Worm (Caenorhabditis elegans) whole organism, early embryonic: ENCODE results near the gene C05C8.1.

Experiments
- B0310.2 ChIP-seq: sonication (generic microtip); optimal IDR thresholded peaks from 2 replicates; lab custom pipeline; 2016; ENCODE audit warnings: mild to moderate bottlenecking, missing genetic modification characterization, missing compliant biosample characterization
- F13C5.2 ChIP-seq: sonication (generic microtip); optimal IDR thresholded peaks from 2 replicates; lab custom pipeline; 2017; ENCODE audit warnings: mild to moderate bottlenecking, missing genetic modification characterization, inconsistent platforms, missing compliant biosample characterization
- aly-1 ChIP-seq: sonication (generic microtip); optimal IDR thresholded peaks from 2 replicates; lab custom pipeline; 2016; ENCODE audit warnings: missing genetic modification characterization, missing compliant biosample characterization
- ama-1 ChIP-seq: fragments of 150-350 bp; optimal IDR thresholded peaks from 2 replicates; lab custom pipeline; 2014
- ceh-13 ChIP-seq: fragments of 200-800 bp; sonication (Bioruptor generic); optimal IDR thresholded peaks from 2 replicates; lab custom pipeline; 2018; ENCODE audit warnings: mild to moderate bottlenecking, missing genetic modification characterization, missing compliant biosample characterization
- ceh-36 ChIP-seq: sonication (generic microtip); optimal IDR thresholded peaks from 2 replicates; lab custom pipeline; 2016; ENCODE audit warnings: missing genetic modification characterization, inconsistent platforms, missing compliant biosample characterization
- ets-7 ChIP-seq: sonication (generic microtip); optimal IDR thresholded peaks from 2 replicates; lab custom pipeline; 2016; ENCODE audit warnings: missing genotype, missing genetic modification characterization, missing compliant biosample characterization
- flt-1 ChIP-seq: fragments of 200-800 bp; sonication (Bioruptor generic); IDR thresholded peaks from 2 replicates; pipeline ENCODE4 v1.3.6; 2022; ENCODE audit warnings: missing genetic modification characterization, missing compliant biosample characterization
- hmbx-1 ChIP-seq: sonication (generic microtip); optimal IDR thresholded peaks from 2 replicates; lab custom pipeline; 2016; ENCODE audit warnings: mild to moderate bottlenecking, missing genetic modification characterization, missing compliant biosample characterization
- hmg-4 ChIP-seq: fragments of 200-800 bp; sonication (Bioruptor generic); optimal IDR thresholded peaks from 2 replicates; lab custom pipeline; 2018; ENCODE audit warnings: mild to moderate bottlenecking, missing genetic modification characterization, missing compliant biosample characterization
- scrt-1 ChIP-seq: fragments of 200-800 bp; sonication (Bioruptor generic); IDR thresholded peaks from 2 replicates; pipeline ENCODE4 v1.3.6; 2022; ENCODE audit warnings: missing genetic modification characterization, missing compliant biosample characterization
- tbx-37 ChIP-seq: fragments of 200-800 bp; sonication (Bioruptor generic); conservative IDR thresholded peaks from 2 replicates; pipeline ENCODE4 v1.3.6; 2022; ENCODE audit warnings: missing genetic modification reagents, missing genetic modification characterization, missing compliant biosample characterization

DNA sequence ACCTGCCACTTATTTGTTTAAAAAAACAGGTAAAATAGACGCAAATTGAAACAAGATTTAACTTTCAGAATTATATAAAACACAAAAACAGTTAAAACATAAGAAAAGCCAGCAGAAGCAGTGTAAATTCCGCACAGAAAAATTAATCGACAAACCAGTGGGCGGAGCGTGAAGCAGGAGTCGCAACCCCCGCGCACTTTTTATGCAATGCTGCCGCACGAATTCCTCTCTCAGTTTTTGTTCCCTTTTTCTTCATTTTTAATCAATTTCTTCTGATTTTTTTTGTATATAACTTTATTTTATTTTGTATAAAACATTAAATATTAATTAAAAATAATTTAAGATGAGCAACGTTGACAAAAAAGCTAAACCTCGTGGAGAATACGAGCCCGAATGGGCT lies 8.7 kb upstream of the C05C8.1 start, which contains the start of the genes gei-6 and krr-1:
- TF ChIP-seq flt-1 (GFP tag; lab: Robert Waterston, UW) (peak; percentile 84), ceh-13 (GFP tag; lab: Kevin White, UChicago) (peak; percentile 73), hmbx-1 (tag; lab: Kevin White, UChicago) (peak; percentile 31), scrt-1 (GFP tag; lab: Robert Waterston, UW) (peak; percentile 85), ama-1 (no peak), aly-1 (tag; lab: Kevin White, UChicago) (peak; percentile 22), hmg-4 (GFP tag; lab: Kevin White, UChicago) (peak; percentile 83), F13C5.2 (tag; lab: Kevin White, UChicago) (peak; percentile 90), ceh-36 (tag; lab: Kevin White, UChicago) (peak; percentile 87), B0310.2 (tag; lab: Kevin White, UChicago) (peak; percentile 66), tbx-37 (GFP tag; lab: Robert Waterston, UW) (peak; percentile 88), ets-7 (no peak)
